Fruit fly (Drosophila melanogaster) whole organism, embryonic: ENCODE results near the gene CG16972.
A peak's percentile ranks its signal among the peaks of the same experiment; 100 is the strongest.

Experiments used
- Aef1 ChIP-seq: fragments of 200-800 bp; sonication (Bioruptor generic); IDR thresholded peaks from 3 replicates; pipeline ENCODE4 v1.3.6; 2022; ENCODE audit warnings: missing biosample characterization, missing genetic modification characterization
- Asciz ChIP-seq: fragments of 200-800 bp; sonication (Bioruptor generic); optimal IDR thresholded peaks from 2 replicates; lab custom pipeline; 2017; ENCODE audit warnings: missing biosample characterization, mild to moderate bottlenecking, missing genetic modification characterization, missing genetic modification reagents
- Atf-2 ChIP-seq: fragments of 200-800 bp; sonication (Bioruptor generic); optimal IDR thresholded peaks from 2 replicates; lab custom pipeline; 2016; ENCODE audit warnings: missing biosample characterization, missing genetic modification characterization
- CG12071 ChIP-seq: fragments of 200-800 bp; sonication (Bioruptor generic); optimal IDR thresholded peaks from 3 replicates; lab custom pipeline; 2018; ENCODE audit warnings: missing biosample characterization, mild to moderate bottlenecking, missing genetic modification characterization
- CG12659 ChIP-seq: fragments of 200-800 bp; sonication (Bioruptor generic); optimal IDR thresholded peaks from 3 replicates; lab custom pipeline; 2017; ENCODE audit warnings: mild to moderate bottlenecking, missing biosample characterization, missing genetic modification reagents, missing genetic modification characterization
- CG14441 ChIP-seq: fragments of 200-800 bp; sonication (Bioruptor generic); IDR thresholded peaks from 2 replicates; pipeline ENCODE4 v1.3.6; 2022; ENCODE audit warnings: missing biosample characterization, missing genetic modification characterization
- CG16779 ChIP-seq: fragments of 200-800 bp; sonication (Bioruptor generic); IDR thresholded peaks from 2 replicates; pipeline ENCODE4 v1.3.6; 2022; ENCODE audit warnings: missing biosample characterization, missing genetic modification characterization
- CG16815 ChIP-seq: fragments of 200-800 bp; sonication (Bioruptor generic); optimal IDR thresholded peaks from 3 replicates; lab custom pipeline; 2017; ENCODE audit warnings: missing biosample characterization, mild to moderate bottlenecking, missing genetic modification characterization
- CG17359 ChIP-seq: fragments of 200-800 bp; sonication (Bioruptor generic); optimal IDR thresholded peaks from 3 replicates; lab custom pipeline; 2018; ENCODE audit warnings: missing biosample characterization, mild to moderate bottlenecking, missing genetic modification characterization, moderate library complexity
- CG17568 ChIP-seq: fragments of 200-800 bp; sonication (Bioruptor generic); optimal IDR thresholded peaks from 2 replicates; lab custom pipeline; 2018; ENCODE audit warnings: missing biosample characterization, mild to moderate bottlenecking, missing genetic modification characterization, moderate library complexity
- CG18011 ChIP-seq: fragments of 200-800 bp; sonication (Bioruptor generic); optimal IDR thresholded peaks from 2 replicates; lab custom pipeline; 2017; ENCODE audit warnings: missing biosample characterization, missing genetic modification characterization, mild to moderate bottlenecking, moderate library complexity, missing genotype
- CG2712 ChIP-seq: fragments of 200-800 bp; optimal IDR thresholded peaks from 3 replicates; lab custom pipeline; 2019; ENCODE audit warnings: missing biosample characterization, mild to moderate bottlenecking, missing genetic modification characterization, moderate library complexity
- CG32772 ChIP-seq: fragments of 200-800 bp; sonication (Bioruptor generic); IDR thresholded peaks from 2 replicates; pipeline ENCODE4 v1.3.6; 2022; ENCODE audit warnings: missing biosample characterization, missing genetic modification characterization
- CG34376 ChIP-seq: fragments of 200-800 bp; sonication (Bioruptor generic); optimal IDR thresholded peaks from 2 replicates; lab custom pipeline; 2018; ENCODE audit warnings: missing biosample characterization, mild to moderate bottlenecking, missing genetic modification characterization
- CG3995 ChIP-seq: fragments of 200-800 bp; sonication (Bioruptor generic); optimal IDR thresholded peaks from 3 replicates; lab custom pipeline; 2016; ENCODE audit warnings: missing biosample characterization, missing genetic modification characterization
- CG6254 ChIP-seq: fragments of 200-800 bp; sonication (Bioruptor generic); optimal IDR thresholded peaks from 3 replicates; lab custom pipeline; 2017; ENCODE audit warnings: mild to moderate bottlenecking, missing biosample characterization, missing genetic modification reagents, missing genetic modification characterization
- CG6689 ChIP-seq: fragments of 200-800 bp; sonication (Bioruptor generic); IDR thresholded peaks from 2 replicates; pipeline ENCODE4 v1.3.6; 2022; ENCODE audit warnings: missing biosample characterization, missing genetic modification characterization
- CG6813 ChIP-seq: fragments of 200-800 bp; sonication (Bioruptor generic); optimal IDR thresholded peaks from 2 replicates; lab custom pipeline; 2017; ENCODE audit warnings: missing biosample characterization, missing genetic modification characterization, mild to moderate bottlenecking, moderate library complexity, missing genetic modification reagents
- CG6854 ChIP-seq: fragments of 200-800 bp; sonication (Bioruptor generic); optimal IDR thresholded peaks from 3 replicates; lab custom pipeline; 2017; ENCODE audit warnings: missing biosample characterization, mild to moderate bottlenecking, missing genetic modification characterization
- CG7987 ChIP-seq: fragments of 200-800 bp; sonication (Bioruptor generic); optimal IDR thresholded peaks from 2 replicates; lab custom pipeline; 2018; ENCODE audit warnings: missing biosample characterization, mild to moderate bottlenecking, missing genetic modification characterization, moderate library complexity
- CTCF ChIP-seq: fragments of 200-800 bp; sonication (Bioruptor generic); optimal IDR thresholded peaks from 2 replicates; lab custom pipeline; 2017; ENCODE audit warnings: missing biosample characterization, mild to moderate bottlenecking, missing genetic modification characterization, moderate library complexity
- D19B ChIP-seq: fragments of 200-800 bp; sonication (Bioruptor generic); optimal IDR thresholded peaks from 2 replicates; lab custom pipeline; 2017; ENCODE audit warnings: missing biosample characterization, mild to moderate bottlenecking, missing genetic modification characterization
- Dbx ChIP-seq: fragments of 200-800 bp; sonication (Bioruptor generic); IDR thresholded peaks from 3 replicates; pipeline ENCODE4 v1.3.6; 2022; ENCODE audit warnings: missing biosample characterization, missing genetic modification characterization
- Fer1 ChIP-seq: fragments of 200-800 bp; sonication (Bioruptor generic); optimal IDR thresholded peaks from 2 replicates; lab custom pipeline; 2017; ENCODE audit warnings: missing biosample characterization, mild to moderate bottlenecking, missing genetic modification characterization
- Gsc ChIP-seq: fragments of 200-800 bp; sonication (Bioruptor generic); IDR thresholded peaks from 2 replicates; pipeline ENCODE4 v1.3.6; 2022; ENCODE audit warnings: missing biosample characterization, missing genetic modification characterization
- HHEX ChIP-seq: fragments of 200-800 bp; sonication (Bioruptor generic); optimal IDR thresholded peaks from 3 replicates; lab custom pipeline; 2017; ENCODE audit warnings: missing biosample characterization, mild to moderate bottlenecking, missing genetic modification characterization, missing genetic modification reagents
- HLH3B ChIP-seq: fragments of 200-800 bp; sonication (Bioruptor generic); IDR thresholded peaks from 2 replicates; pipeline ENCODE4 v1.3.6; 2022; ENCODE audit warnings: missing biosample characterization, missing genetic modification characterization
- Hmx ChIP-seq: fragments of 200-800 bp; sonication (Bioruptor generic); optimal IDR thresholded peaks from 2 replicates; lab custom pipeline; 2016; ENCODE audit warnings: missing biosample characterization, missing genetic modification characterization
- NfI ChIP-seq: fragments of 200-800 bp; sonication (Bioruptor generic); optimal IDR thresholded peaks from 3 replicates; lab custom pipeline; 2018; ENCODE audit warnings: missing biosample characterization, mild to moderate bottlenecking, missing genetic modification characterization, moderate library complexity
- Rx ChIP-seq: fragments of 200-800 bp; sonication (Bioruptor generic); IDR thresholded peaks from 2 replicates; pipeline ENCODE4 v1.3.6; 2022; ENCODE audit warnings: missing biosample characterization, missing genetic modification characterization
- Tbp ChIP-seq: fragments of >200 bp; optimal IDR thresholded peaks from 2 replicates; lab custom pipeline; 2018; ENCODE audit warnings: missing biosample characterization, missing genetic modification characterization
- Xbp1 ChIP-seq: fragments of 200-800 bp; sonication (Bioruptor generic); optimal IDR thresholded peaks from 3 replicates; lab custom pipeline; 2016; ENCODE audit warnings: missing biosample characterization, mild to moderate bottlenecking, missing genetic modification characterization
- Xrp1 ChIP-seq: fragments of 200-800 bp; sonication (Bioruptor generic); IDR thresholded peaks from 2 replicates; pipeline ENCODE4 v1.3.6; 2022; ENCODE audit warnings: missing biosample characterization, missing genetic modification characterization
- YL-1 ChIP-seq: fragments of 200-800 bp; sonication (Bioruptor generic); optimal IDR thresholded peaks from 3 replicates; lab custom pipeline; 2017; ENCODE audit warnings: missing biosample characterization, mild to moderate bottlenecking, missing genetic modification characterization
- al ChIP-seq: fragments of 200-800 bp; sonication (Bioruptor generic); IDR thresholded peaks from 2 replicates; pipeline ENCODE4 v1.3.6; 2022; ENCODE audit warnings: missing biosample characterization, missing genetic modification characterization
- amos ChIP-seq: fragments of 200-800 bp; sonication (Bioruptor generic); IDR thresholded peaks from 2 replicates; pipeline ENCODE4 v1.3.6; 2022; ENCODE audit warnings: missing biosample characterization, missing genetic modification characterization; ENCODE audit not compliant: partially characterized antibody
- cg ChIP-seq: fragments of 200-800 bp; sonication (Bioruptor generic); optimal IDR thresholded peaks from 3 replicates; lab custom pipeline; 2019; ENCODE audit warnings: missing biosample characterization, mild to moderate bottlenecking, missing genetic modification characterization, moderate library complexity
- crol ChIP-seq: fragments of 200-800 bp; sonication (Bioruptor generic); IDR thresholded peaks from 2 replicates; pipeline ENCODE4 v1.3.6; 2022; ENCODE audit warnings: missing biosample characterization, missing genetic modification characterization
- fd102C ChIP-seq: fragments of 200-800 bp; sonication (Bioruptor generic); optimal IDR thresholded peaks from 2 replicates; lab custom pipeline; 2018; ENCODE audit warnings: missing biosample characterization, mild to moderate bottlenecking, missing genetic modification characterization, moderate library complexity
- insv ChIP-seq, 2 experiments: fragments of 200-800 bp; sonication (Bioruptor generic); optimal IDR thresholded peaks; 3 replicates each; lab custom pipeline; 2016 to 2018; ENCODE audit warnings: missing biosample characterization in 2 of 2, missing genetic modification characterization in 2 of 2
- luna ChIP-seq: fragments of 200-800 bp; sonication (Bioruptor generic); optimal IDR thresholded peaks from 2 replicates; lab custom pipeline; 2016; ENCODE audit warnings: missing biosample characterization, missing genetic modification characterization
- mirr ChIP-seq: fragments of 200-800 bp; sonication (Bioruptor generic); optimal IDR thresholded peaks from 3 replicates; lab custom pipeline; 2018; ENCODE audit warnings: missing biosample characterization, mild to moderate bottlenecking, missing genetic modification characterization
- nau ChIP-seq: fragments of 200-800 bp; sonication (Bioruptor generic); optimal IDR thresholded peaks from 3 replicates; lab custom pipeline; 2017; ENCODE audit warnings: missing biosample characterization, mild to moderate bottlenecking, missing genetic modification characterization, missing genetic modification reagents
- pan ChIP-seq, 4 experiments: fragments of >200 bp in 3 of 4; fragments of 200-800 bp in 1 of 4; sonication (Bioruptor generic) in 1 of 4; optimal IDR thresholded peaks in 3 of 4; IDR thresholded peaks in 1 of 4; 2 replicates each; pipeline versions ENCODE4 v1.3.6 to Lab custom; 2017 to 2022; ENCODE audit warnings: missing biosample characterization in 2 of 4, missing genetic modification characterization in 2 of 4, mixed read lengths in 1 of 4
- pfk ChIP-seq: fragments of 200-800 bp; sonication (Bioruptor generic); optimal IDR thresholded peaks from 2 replicates; lab custom pipeline; 2018; ENCODE audit warnings: missing biosample characterization, mild to moderate bottlenecking, missing genetic modification characterization, moderate library complexity
- pnt ChIP-seq: fragments of 200-800 bp; sonication (Bioruptor generic); optimal IDR thresholded peaks from 3 replicates; lab custom pipeline; 2016; ENCODE audit warnings: missing biosample characterization, missing genetic modification characterization
- row ChIP-seq: fragments of 200-800 bp; sonication (Bioruptor generic); IDR thresholded peaks from 3 replicates; pipeline ENCODE4 v1.3.6; 2022; ENCODE audit warnings: missing biosample characterization, missing genetic modification characterization
- sob ChIP-seq: fragments of 200-800 bp; sonication (Bioruptor generic); IDR thresholded peaks from 2 replicates; pipeline ENCODE4 v1.3.6; 2022; ENCODE audit warnings: missing biosample characterization, missing genetic modification characterization
- stwl ChIP-seq: fragments of 200-800 bp; sonication (Bioruptor generic); optimal IDR thresholded peaks from 3 replicates; lab custom pipeline; 2018; ENCODE audit warnings: missing biosample characterization, mild to moderate bottlenecking, missing genetic modification characterization, moderate library complexity
- tap ChIP-seq: fragments of 200-800 bp; optimal IDR thresholded peaks from 3 replicates; lab custom pipeline; 2019; ENCODE audit warnings: missing biosample characterization, mild to moderate bottlenecking, missing genetic modification characterization, moderate library complexity
- tgo ChIP-seq: fragments of 200-800 bp; sonication (Bioruptor generic); IDR thresholded peaks from 3 replicates; pipeline ENCODE4 v1.3.6; 2022; ENCODE audit warnings: missing biosample characterization, missing genetic modification characterization
- vvl ChIP-seq: fragments of 200-800 bp; sonication (Bioruptor generic); IDR thresholded peaks from 2 replicates; pipeline ENCODE4 v1.3.6; 2022; ENCODE audit warnings: missing biosample characterization, missing genetic modification characterization

CG16972 gene

DNA sequence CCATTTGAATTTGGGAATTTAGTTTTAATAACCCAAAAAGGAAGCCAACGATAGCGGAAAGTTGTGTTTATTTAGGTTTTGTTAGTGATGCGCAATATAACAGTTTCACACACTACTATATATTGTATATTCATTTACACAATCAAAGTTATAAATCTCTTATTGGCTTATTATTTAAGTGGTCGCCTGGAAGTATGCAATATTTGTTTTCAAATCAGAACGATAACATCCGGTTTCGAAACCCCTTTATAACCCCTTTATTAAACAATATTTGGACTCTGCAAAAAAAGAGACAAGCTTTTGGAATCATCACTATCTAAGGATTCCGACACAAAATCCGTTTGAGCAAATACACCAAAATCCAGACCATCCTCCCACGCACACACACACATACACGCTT, 45.2 kb downstream of the CG16972 start (continued):
- peak in 1 of 2 experiments; percentile 89 for TF ChIP-seq insv (GFP tag; optimal IDR thresholded peaks at IDR 0.05; lab: Kevin White, UChicago)
- no peak for TF ChIP-seq YL-1 (GFP tag; lab: Kevin White, UChicago)
- no peak for TF ChIP-seq vvl (GFP tag; lab: Robert Waterston, UW)
- TF ChIP-seq mirr (GFP tag; lab: Kevin White, UChicago), result peak; percentile 51
- peak; percentile 26 for TF ChIP-seq stwl (tag; lab: Kevin White, UChicago)
- TF ChIP-seq HHEX (GFP tag; lab: Kevin White, UChicago), result peak; percentile 51
- no peak for TF ChIP-seq CG14441 (GFP tag; lab: Robert Waterston, UW)
- peak; percentile 38 for TF ChIP-seq Fer1
- no peak for TF ChIP-seq Xbp1 (GFP tag; lab: Kevin White, UChicago)
- peak; percentile 28 for TF ChIP-seq Asciz
- TF ChIP-seq CG12071 (GFP tag; lab: Kevin White, UChicago), result peak; percentile 6
- TF ChIP-seq CG12659 (GFP tag; lab: Kevin White, UChicago), result peak; percentile 1
- TF ChIP-seq nau, result peak; percentile 34
- TF ChIP-seq Tbp (GFP tag; lab: Kevin White, UChicago), result no peak
- no peak for TF ChIP-seq D19B
- no peak for TF ChIP-seq CTCF
- TF ChIP-seq NfI, result peak; percentile 7
- TF ChIP-seq CG34376 (GFP tag; lab: Kevin White, UChicago), result peak; percentile 34
- TF ChIP-seq Atf-2 (GFP tag; lab: Kevin White, UChicago), result no peak
- TF ChIP-seq CG7987 (GFP tag; lab: Kevin White, UChicago), result peak; percentile 33
- no peak for TF ChIP-seq CG16815 (GFP tag; lab: Kevin White, UChicago)
- no peak for TF ChIP-seq amos (GFP tag; lab: Robert Waterston, UW)
- TF ChIP-seq luna (GFP tag; lab: Kevin White, UChicago), result no peak
- TF ChIP-seq CG6254 (GFP tag; lab: Kevin White, UChicago), result peak; percentile 11
- no peak for TF ChIP-seq crol
- peak; percentile 21 for TF ChIP-seq cg (GFP tag; lab: Kevin White, UChicago)
- TF ChIP-seq pan (optimal IDR thresholded peaks at IDR 0.05; lab: Kevin White, UChicago), result no peak
- peak in 1 of 2 experiments; percentile 15 for TF ChIP-seq pan (GFP tag; optimal IDR thresholded peaks at IDR 0.05 in 1 of 2, IDR thresholded peaks at IDR 0.05 in 1 of 2)
- no peak for TF ChIP-seq Dbx (GFP tag; lab: Robert Waterston, UW)
- TF ChIP-seq CG16779 (GFP tag; lab: Robert Waterston, UW), result 0 out of 2 replicates have a peak, but pooled peaks have one; percentile 31
- peak; percentile 36 for TF ChIP-seq CG6813

DNA sequence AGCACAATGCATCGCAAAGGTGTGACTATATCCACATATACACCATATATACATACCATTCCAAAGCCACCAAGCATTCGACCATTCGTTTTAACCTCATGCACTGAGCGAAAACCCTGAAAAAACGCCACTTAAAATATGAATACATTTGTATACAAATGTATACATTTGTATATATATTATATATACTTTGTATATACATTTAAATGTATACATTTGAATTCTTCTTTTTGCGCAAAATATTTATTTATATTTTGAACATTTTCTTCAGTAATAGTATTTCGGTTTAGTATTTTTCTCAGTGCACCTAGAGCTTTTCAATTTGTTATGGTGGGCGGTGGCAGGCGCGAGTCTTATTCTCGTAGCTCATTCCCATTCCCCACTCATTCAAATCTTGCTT, 46.7 kb downstream of the CG16972 start:
- TF ChIP-seq tap (tag; lab: Kevin White, UChicago) (peak; percentile 6), CG18011 (GFP tag; lab: Kevin White, UChicago) (no peak), CG32772 (GFP tag; lab: Robert Waterston, UW) (0 out of 2 replicates have a peak, but pooled peaks have one; percentile 13), sob (GFP tag; lab: Robert Waterston, UW) (no peak), fd102C (GFP tag; lab: Kevin White, UChicago) (no peak), CG3995 (no peak), CG17359 (tag; lab: Kevin White, UChicago) (no peak), Xrp1 (GFP tag; lab: Robert Waterston, UW) (no peak), CG2712 (tag; lab: Kevin White, UChicago) (peak; percentile 41), Rx (GFP tag; lab: Robert Waterston, UW) (no peak), pfk (GFP tag; lab: Kevin White, UChicago) (no peak), row (GFP tag; lab: Robert Waterston, UW) (peak; percentile 44; the same call in 1 of the 3 replicates), Aef1 (no peak), Gsc (GFP tag; lab: Robert Waterston, UW) (no peak), al (GFP tag; lab: Robert Waterston, UW) (0 out of 2 replicates have a peak, but pooled peaks have one; percentile 18), pnt (GFP tag; lab: Kevin White, UChicago) (no peak), YL-1 (GFP tag; lab: Kevin White, UChicago) (no peak), HLH3B (GFP tag; lab: Robert Waterston, UW) (no peak), tgo (GFP tag; lab: Robert Waterston, UW) (peak; percentile 53; the same call in 2 of the 3 replicates), CG6689 (GFP tag; lab: Robert Waterston, UW) (no peak), Hmx (no peak), CG6854 (GFP tag; lab: Kevin White, UChicago) (no peak), CG17568 (GFP tag; lab: Kevin White, UChicago) (no peak)
